Fruit fly (Drosophila melanogaster) whole organism, adult: ENCODE measurements around the gene Syn.

Experiments
- CG11617 ChIP-seq: fragments of 200-800 bp; sonication (Bioruptor generic); optimal IDR thresholded peaks from 2 replicates; lab custom pipeline; 2017; ENCODE audit warnings: mild to moderate bottlenecking, missing biosample characterization, missing genetic modification reagents, missing genetic modification characterization
- CG12768 ChIP-seq: fragments of 200-800 bp; sonication (Bioruptor generic); optimal IDR thresholded peaks from 2 replicates; lab custom pipeline; 2017; ENCODE audit warnings: missing biosample characterization, missing genetic modification characterization, mild to moderate bottlenecking, moderate library complexity, missing genetic modification reagents
- CG33017 ChIP-seq: fragments of 200-800 bp; sonication (Bioruptor generic); optimal IDR thresholded peaks from 2 replicates; lab custom pipeline; 2018; ENCODE audit warnings: missing biosample characterization, mild to moderate bottlenecking, missing genetic modification characterization, moderate library complexity
- CG7101 ChIP-seq: fragments of 200-800 bp; sonication (Bioruptor generic); optimal IDR thresholded peaks from 2 replicates; lab custom pipeline; 2018; ENCODE audit warnings: missing biosample characterization, mild to moderate bottlenecking, missing genetic modification characterization, moderate library complexity
- Hr96 ChIP-seq: fragments of 200-800 bp; sonication (Bioruptor generic); optimal IDR thresholded peaks from 2 replicates; lab custom pipeline; 2016; ENCODE audit warnings: missing biosample characterization, missing genetic modification characterization
- bab1 ChIP-seq: fragments of 200-800 bp; sonication (Bioruptor generic); optimal IDR thresholded peaks from 3 replicates; lab custom pipeline; 2019; ENCODE audit warnings: missing biosample characterization, mild to moderate bottlenecking, missing genetic modification characterization, moderate library complexity
- cic ChIP-seq: fragments of 200-800 bp; sonication (Bioruptor generic); optimal IDR thresholded peaks from 2 replicates; lab custom pipeline; 2017; ENCODE audit warnings: missing biosample characterization, mild to moderate bottlenecking, missing genetic modification characterization, moderate library complexity
- cnc ChIP-seq, 2 experiments: fragments of >200 bp; optimal IDR thresholded peaks; 2 replicates each; lab custom pipeline; 2017
- kay ChIP-seq: fragments of 200-800 bp; sonication (Bioruptor generic); peaks from one replicate; lab custom pipeline; 2016; ENCODE audit warnings: missing biosample characterization, missing genetic modification characterization, borderline replicate concordance
- ovo ChIP-seq: fragments of 200-800 bp; sonication (Bioruptor generic); optimal IDR thresholded peaks from 2 replicates; lab custom pipeline; 2016; ENCODE audit warnings: missing biosample characterization, missing genetic modification characterization

DNA sequence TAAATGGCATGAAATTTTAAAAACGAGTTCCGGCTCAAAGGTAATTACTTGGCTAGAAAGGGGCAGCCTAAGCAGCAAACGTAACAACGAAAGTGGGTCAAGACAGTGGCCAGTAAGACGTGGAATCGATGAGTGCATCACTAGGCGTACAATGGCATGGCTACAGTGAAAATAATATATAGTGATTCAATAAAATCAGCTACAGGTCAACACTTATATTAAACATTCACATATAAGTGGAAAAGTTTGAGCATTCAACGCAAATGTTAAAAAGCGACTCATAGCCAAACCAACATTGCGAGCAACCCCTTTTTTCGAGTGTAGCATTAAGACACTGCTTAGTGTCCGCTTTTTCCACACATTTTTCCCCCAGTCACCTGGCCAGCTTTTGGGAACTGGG lies 37.5 kb downstream of the Syn start:
- no peak for TF ChIP-seq kay
- no peak for TF ChIP-seq ovo (GFP tag; lab: Kevin White, UChicago)
- no peak for TF ChIP-seq Hr96
- TF ChIP-seq CG12768: peak; percentile 8
- TF ChIP-seq CG33017 (tag; lab: Kevin White, UChicago): no peak
- TF ChIP-seq CG11617 (GFP tag; lab: Kevin White, UChicago): no peak
- TF ChIP-seq CG7101: no peak
- TF ChIP-seq cnc (optimal IDR thresholded peaks at IDR 0.05; lab: Kevin White, UChicago): no peak
- no peak for TF ChIP-seq cic
- TF ChIP-seq bab1 (GFP tag; lab: Kevin White, UChicago): no peak
